Worm (Caenorhabditis elegans) whole organism, mixed stage, embryonic: ENCODE measurements around the gene C46A5.1.

ENCODE experiments used
- M03D4.4 ChIP-seq: sonication (generic microtip); optimal IDR thresholded peaks from 2 replicates; lab custom pipeline; 2017; ENCODE audit warnings: mild to moderate bottlenecking, missing genetic modification characterization, missing compliant biosample characterization
- bed-3 ChIP-seq: fragments of 200-800 bp; sonication (Bioruptor generic); optimal IDR thresholded peaks from 3 replicates; lab custom pipeline; 2018; ENCODE audit warnings: mild to moderate bottlenecking, missing genetic modification characterization, moderate library complexity, missing compliant biosample characterization
- blmp-1 ChIP-seq: fragments of 150-350 bp; optimal IDR thresholded peaks from 2 replicates; lab custom pipeline; 2014; ENCODE audit warnings: missing biosample characterization, missing genetic modification characterization
- ceh-39 ChIP-seq: fragments of 150-350 bp; optimal IDR thresholded peaks from 2 replicates; lab custom pipeline; 2014; ENCODE audit warnings: missing biosample characterization, missing genetic modification characterization
- ceh-43 ChIP-seq: fragments of 200-800 bp; sonication (Bioruptor generic); optimal IDR thresholded peaks from 2 replicates; lab custom pipeline; 2018; ENCODE audit warnings: mild to moderate bottlenecking, missing genetic modification characterization, moderate library complexity, missing compliant biosample characterization
- ceh-83 ChIP-seq: fragments of 200-800 bp; sonication (Bioruptor generic); optimal IDR thresholded peaks from 2 replicates; lab custom pipeline; 2018; ENCODE audit warnings: mild to moderate bottlenecking, missing genetic modification characterization, missing compliant biosample characterization
- ces-1 ChIP-seq: fragments of 150-350 bp; optimal IDR thresholded peaks from 2 replicates; lab custom pipeline; 2014; ENCODE audit warnings: missing biosample characterization, missing genetic modification reagents, missing genetic modification characterization
- cnd-1 ChIP-seq: fragments of 200-800 bp; sonication (Bioruptor generic); optimal IDR thresholded peaks from 2 replicates; lab custom pipeline; 2018; ENCODE audit warnings: mild to moderate bottlenecking, missing genetic modification characterization, missing compliant biosample characterization
- drap-1 ChIP-seq: fragments of 200-800 bp; sonication (Bioruptor generic); optimal IDR thresholded peaks from 3 replicates; lab custom pipeline; 2018; ENCODE audit warnings: mild to moderate bottlenecking, missing genetic modification characterization, missing compliant biosample characterization
- elt-1 ChIP-seq: sonication (generic microtip); optimal IDR thresholded peaks from 2 replicates; lab custom pipeline; 2017; ENCODE audit warnings: missing genetic modification characterization, mild to moderate bottlenecking, missing compliant biosample characterization, antibody characterized with exemption, moderate library complexity, borderline replicate concordance; ENCODE audit not compliant: insufficient read depth
- elt-3 ChIP-seq: fragments of 150-350 bp; optimal IDR thresholded peaks from 2 replicates; lab custom pipeline; 2014; ENCODE audit warnings: missing biosample characterization, missing genetic modification characterization
- flh-1 ChIP-seq: fragments of 200-800 bp; sonication (Bioruptor generic); optimal IDR thresholded peaks from 2 replicates; lab custom pipeline; 2018; ENCODE audit warnings: mild to moderate bottlenecking, missing genetic modification characterization, moderate library complexity, missing compliant biosample characterization
- ham-2 ChIP-seq: fragments of 200-800 bp; sonication (Bioruptor generic); optimal IDR thresholded peaks from 2 replicates; lab custom pipeline; 2018; ENCODE audit warnings: mild to moderate bottlenecking, missing genetic modification characterization, missing compliant biosample characterization
- hlh-1 ChIP-seq: fragments of 150-350 bp; optimal IDR thresholded peaks from 2 replicates; lab custom pipeline; 2014; ENCODE audit warnings: missing biosample characterization, missing genetic modification reagents, missing genetic modification characterization
- lin-13 ChIP-seq: fragments of 150-350 bp; optimal IDR thresholded peaks from 2 replicates; lab custom pipeline; 2014; ENCODE audit warnings: missing biosample characterization, missing genetic modification characterization
- lin-32 ChIP-seq: fragments of 200-800 bp; sonication (Bioruptor generic); optimal IDR thresholded peaks from 2 replicates; lab custom pipeline; 2018; ENCODE audit warnings: mild to moderate bottlenecking, missing genetic modification characterization, missing compliant biosample characterization
- lsy-2 ChIP-seq: fragments of 150-350 bp; optimal IDR thresholded peaks from 2 replicates; lab custom pipeline; 2014; ENCODE audit warnings: missing biosample characterization, missing genetic modification characterization
- mab-5 ChIP-seq: fragments of 150-350 bp; optimal IDR thresholded peaks from 2 replicates; lab custom pipeline; 2014; ENCODE audit warnings: missing biosample characterization, missing genetic modification characterization
- mep-1 ChIP-seq: fragments of 150-350 bp; optimal IDR thresholded peaks from 2 replicates; lab custom pipeline; 2017; ENCODE audit warnings: missing biosample characterization, missing genetic modification reagents, missing genetic modification characterization, inconsistent platforms
- mls-2 ChIP-seq: sonication (generic microtip); optimal IDR thresholded peaks from 2 replicates; lab custom pipeline; 2016; ENCODE audit warnings: mild to moderate bottlenecking, missing genetic modification characterization, moderate library complexity, missing compliant biosample characterization
- nhr-12 ChIP-seq: fragments of 150-350 bp; optimal IDR thresholded peaks from 2 replicates; lab custom pipeline; 2014; ENCODE audit warnings: missing biosample characterization, missing genetic modification characterization
- nhr-2 ChIP-seq: fragments of 150-350 bp; optimal IDR thresholded peaks from 2 replicates; lab custom pipeline; 2014; ENCODE audit warnings: missing biosample characterization, missing genetic modification characterization
- nhr-237 ChIP-seq: fragments of 150-350 bp; optimal IDR thresholded peaks from 2 replicates; lab custom pipeline; 2014; ENCODE audit warnings: missing biosample characterization, missing genetic modification characterization
- nhr-28 ChIP-seq: fragments of 150-350 bp; optimal IDR thresholded peaks from 2 replicates; lab custom pipeline; 2014; ENCODE audit warnings: missing biosample characterization, missing genetic modification characterization
- nhr-76 ChIP-seq: sonication (generic microtip); optimal IDR thresholded peaks from 2 replicates; lab custom pipeline; 2017; ENCODE audit warnings: missing biosample characterization, missing genetic modification characterization
- pha-4 ChIP-seq: fragments of 150-350 bp; optimal IDR thresholded peaks from 2 replicates; lab custom pipeline; 2018; ENCODE audit warnings: missing biosample characterization, missing genetic modification reagents, missing genetic modification characterization
- sem-2 ChIP-seq: fragments of 200-800 bp; sonication (Bioruptor generic); optimal IDR thresholded peaks from 2 replicates; lab custom pipeline; 2018; ENCODE audit warnings: mild to moderate bottlenecking, missing genetic modification characterization, missing compliant biosample characterization
- snpc-4 ChIP-seq: fragments of 150-350 bp; optimal IDR thresholded peaks from 2 replicates; lab custom pipeline; 2014; ENCODE audit warnings: missing biosample characterization, missing genetic modification characterization
- sptf-1 ChIP-seq: sonication (generic microtip); optimal IDR thresholded peaks from 2 replicates; lab custom pipeline; 2017; ENCODE audit warnings: mild to moderate bottlenecking, missing genetic modification characterization, moderate library complexity, missing compliant biosample characterization
- tbx-8 ChIP-seq: fragments of 200-800 bp; sonication (Bioruptor generic); optimal IDR thresholded peaks from 2 replicates; lab custom pipeline; 2018; ENCODE audit warnings: mild to moderate bottlenecking, missing genetic modification characterization, moderate library complexity, missing compliant biosample characterization
- unc-120 ChIP-seq: sonication (generic microtip); optimal IDR thresholded peaks from 2 replicates; lab custom pipeline; 2017; ENCODE audit warnings: missing genetic modification characterization, missing compliant biosample characterization; ENCODE audit not compliant: poor library complexity, severe bottlenecking
- unc-39 ChIP-seq: fragments of 150-350 bp; optimal IDR thresholded peaks from 2 replicates; lab custom pipeline; 2014; ENCODE audit warnings: missing biosample characterization, missing genetic modification characterization
- unc-62 ChIP-seq: fragments of 150-350 bp; optimal IDR thresholded peaks from 2 replicates; lab custom pipeline; 2014; ENCODE audit warnings: missing biosample characterization, missing genetic modification reagents, missing genetic modification characterization
- zip-8 ChIP-seq: fragments of 150-350 bp; optimal IDR thresholded peaks from 2 replicates; lab custom pipeline; 2014; ENCODE audit warnings: missing biosample characterization, missing genetic modification characterization
- ztf-11 ChIP-seq: fragments of 150-350 bp; optimal IDR thresholded peaks from 2 replicates; lab custom pipeline; 2014; ENCODE audit warnings: missing biosample characterization, missing genetic modification characterization

The C46A5.1 gene

DNA sequence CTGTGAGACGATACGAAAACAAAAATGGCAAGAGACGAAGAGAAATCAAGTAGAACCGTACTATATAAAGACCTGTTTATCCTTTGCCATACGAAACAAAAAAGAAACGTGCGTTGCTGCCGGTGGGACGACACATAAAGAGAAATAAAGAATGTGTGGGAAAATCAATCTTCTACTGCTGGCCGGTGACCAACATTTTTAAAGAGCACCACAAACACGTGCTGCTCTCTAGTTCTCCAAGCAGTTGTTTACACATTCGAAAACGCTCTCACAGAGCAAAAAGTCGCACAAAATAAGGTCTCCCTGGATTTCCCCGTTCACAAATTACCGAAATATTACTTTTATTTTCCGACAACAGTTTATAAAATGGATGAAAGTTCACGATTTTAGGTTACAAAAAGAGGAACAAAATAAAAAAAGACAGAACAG lies 25.8 kb downstream of the C46A5.1 start, which contains the start of gene imp-3:
TSS of gene imp-3 (minus strand) at position 93 of the 429 bp plus-strand sequence.
- TF ChIP-seq lsy-2 (tag; lab: Kevin White, UChicago) (peak; percentile 25), sem-2 (GFP tag; lab: Kevin White, UChicago) (peak; percentile 17), hlh-1 (tag; lab: Kevin White, UChicago) (peak; percentile 7), mls-2 (tag; lab: Kevin White, UChicago) (no peak)

DNA sequence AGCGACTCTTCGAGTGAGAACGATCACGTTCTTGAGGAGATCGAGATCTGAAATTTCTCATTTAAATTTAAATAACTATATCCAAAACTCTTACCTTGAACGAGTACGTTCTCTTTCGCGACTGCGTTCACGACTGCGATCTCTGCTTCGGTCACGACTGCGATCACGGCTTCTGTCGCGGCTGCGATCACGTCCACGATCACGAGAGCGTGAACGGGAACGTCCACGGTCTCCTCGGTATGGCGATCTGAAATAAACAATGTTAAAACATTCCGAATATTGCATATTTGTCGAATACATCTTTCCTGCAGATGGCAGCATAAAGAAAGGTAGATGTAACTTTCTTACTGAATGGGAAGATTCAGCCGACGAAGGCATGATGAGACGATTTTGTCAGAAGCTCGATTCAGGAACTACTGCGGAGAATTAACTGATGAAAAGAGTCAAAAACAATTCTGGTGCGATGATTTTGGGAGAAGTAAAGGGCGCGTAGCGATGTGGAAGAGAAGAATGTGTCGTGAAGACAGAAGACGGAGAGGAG lies 26.5 kb downstream of the C46A5.1 start:
- TF ChIP-seq sptf-1 (tag; lab: Kevin White, UChicago) = no peak
- TF ChIP-seq flh-1 = no peak
- TF ChIP-seq unc-39 (tag; lab: Kevin White, UChicago) = no peak
- TF ChIP-seq sem-2 (GFP tag; lab: Kevin White, UChicago) = no peak
- TF ChIP-seq, all 35 proteins: peak for 0

DNA sequence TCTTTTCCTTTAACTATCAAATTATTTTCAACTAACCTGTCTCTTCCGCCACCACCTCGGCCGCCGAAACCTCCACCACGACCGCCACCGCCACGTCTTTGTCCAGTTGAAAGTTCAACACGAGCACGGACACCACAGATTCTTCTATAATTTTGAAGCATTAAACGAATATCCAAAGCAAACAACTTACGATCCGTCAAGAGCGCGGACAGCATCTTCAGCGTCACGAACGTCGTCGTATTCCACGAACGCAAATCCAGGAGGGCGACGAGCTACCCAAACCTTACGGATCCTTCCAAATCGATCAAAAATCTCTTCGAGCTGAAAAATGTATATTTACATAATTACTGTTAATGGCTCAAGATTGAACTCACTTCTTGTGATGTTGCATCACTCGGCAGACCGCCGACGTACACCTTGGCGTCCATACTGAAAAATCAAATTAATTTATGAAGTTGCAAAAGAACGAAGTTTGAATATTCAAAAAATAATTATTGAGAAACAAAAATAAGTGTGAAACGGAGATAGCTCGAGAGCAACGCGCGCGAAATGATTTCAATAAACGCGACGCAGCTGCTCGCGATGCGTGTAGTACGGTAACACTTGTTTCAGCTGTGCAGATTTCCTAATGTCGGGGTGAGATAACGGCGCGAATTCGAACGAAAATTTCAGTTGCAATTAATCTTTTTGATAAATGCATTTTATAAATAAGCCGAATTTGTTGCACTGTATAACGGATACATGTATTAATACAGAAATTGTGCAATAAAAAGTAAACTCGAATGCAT lies 27.3 kb downstream of the C46A5.1 start, which contains the start of gene rsp-6:
TSS of gene rsp-6 (minus strand) at position 429 of the 788 bp plus-strand sequence.
- TF ChIP-seq hlh-1 (tag; lab: Kevin White, UChicago) (peak; percentile 95), lin-32 (GFP tag; lab: Kevin White, UChicago) (no peak), sem-2 (GFP tag; lab: Kevin White, UChicago) (no peak), blmp-1 (no peak), cnd-1 (tag; lab: Kevin White, UChicago) (peak; percentile 58), sptf-1 (tag; lab: Kevin White, UChicago) (peak; percentile 6), elt-1 (tag; lab: Kevin White, UChicago) (peak; percentile 30), ceh-39 (tag; lab: Kevin White, UChicago) (peak; percentile 86), zip-8 (tag; lab: Kevin White, UChicago) (no peak), M03D4.4 (tag; lab: Kevin White, UChicago) (no peak), mep-1 (tag; lab: Kevin White, UChicago) (peak; percentile 98), unc-62 (peak; percentile 77), ztf-11 (no peak), nhr-28 (tag; lab: Kevin White, UChicago) (no peak), lsy-2 (tag; lab: Kevin White, UChicago) (peak; percentile 98), nhr-12 (tag; lab: Kevin White, UChicago) (peak; percentile 2), nhr-76 (tag; lab: Kevin White, UChicago) (no peak), ces-1 (GFP tag; lab: Kevin White, UChicago) (peak; percentile 87), ham-2 (GFP tag; lab: Kevin White, UChicago) (no peak), bed-3 (no peak), unc-120 (tag; lab: Kevin White, UChicago) (peak; percentile 56), lin-13 (peak; percentile 85), ceh-83 (no peak), tbx-8 (GFP tag; lab: Kevin White, UChicago) (no peak), unc-39 (tag; lab: Kevin White, UChicago) (no peak), nhr-237 (tag; lab: Kevin White, UChicago) (peak; percentile 86), mls-2 (tag; lab: Kevin White, UChicago) (no peak), drap-1 (peak; percentile 20), ceh-43 (GFP tag; lab: Kevin White, UChicago) (no peak), pha-4 (tag; lab: Kevin White, UChicago) (peak; percentile 94), elt-3 (tag; lab: Kevin White, UChicago) (no peak), flh-1 (no peak), mab-5 (tag; lab: Kevin White, UChicago) (no peak), snpc-4 (tag; lab: Kevin White, UChicago) (no peak), nhr-2 (tag; lab: Kevin White, UChicago) (no peak)
